Fruit fly (Drosophila melanogaster): ENCODE data around the gene CG31871.

dm6 chr2L:10703281-10703680 lies 41.4 kb downstream of the CG31871 start, which contains the start of gene CG6415:
- no peak for TF ChIP-seq Mio (GFP tag; optimal IDR thresholded peaks at IDR 0.05)
- TF ChIP-seq rgr (GFP tag; optimal IDR thresholded peaks at IDR 0.05), result peak; percentile 86
- no peak for TF ChIP-seq CrebA (GFP tag; optimal IDR thresholded peaks at IDR 0.05; ENCODE audit: borderline replicate concordance)
- no peak for TF ChIP-seq Dfd (GFP tag; optimal IDR thresholded peaks at IDR 0.05)
- no peak for TF ChIP-seq Hr83 (GFP tag; optimal IDR thresholded peaks at IDR 0.05; ENCODE audit: poor library complexity, severe bottlenecking)
- peak; percentile 76 for TF ChIP-seq Hnf4 (GFP tag; optimal IDR thresholded peaks at IDR 0.05)
- no peak for TF ChIP-seq Hr78 (GFP tag; optimal IDR thresholded peaks at IDR 0.05)
- TF ChIP-seq HLH106 (tag; optimal IDR thresholded peaks at IDR 0.05), result peak; percentile 82
- TF ChIP-seq pan (optimal IDR thresholded peaks at IDR 0.05), result no peak
- peak; percentile 92 for TF ChIP-seq h (GFP tag; optimal IDR thresholded peaks at IDR 0.05)
- peak; percentile 52 for TF ChIP-seq sv (GFP tag; optimal IDR thresholded peaks at IDR 0.05)
- peak; percentile 9 to 81 for TF ChIP-seq foxo (GFP tag; optimal IDR thresholded peaks at IDR 0.05)
- no peak for TF ChIP-seq Myc (optimal IDR thresholded peaks at IDR 0.05)
- peak; percentile 47 for TF ChIP-seq brk (GFP tag; optimal IDR thresholded peaks at IDR 0.05)

Data from whole organism, wandering third instar larva.